Fruit fly (Drosophila melanogaster) whole organism, adult: Measurements from ENCODE around the gene CG16779.

Experiments used
- CG11617 ChIP-seq: fragments of 200-800 bp; sonication (Bioruptor generic); optimal IDR thresholded peaks from 2 replicates; lab custom pipeline; 2017; ENCODE audit warnings: mild to moderate bottlenecking, missing biosample characterization, missing genetic modification reagents, missing genetic modification characterization
- CG12768 ChIP-seq: fragments of 200-800 bp; sonication (Bioruptor generic); optimal IDR thresholded peaks from 2 replicates; lab custom pipeline; 2017; ENCODE audit warnings: missing biosample characterization, missing genetic modification characterization, mild to moderate bottlenecking, moderate library complexity, missing genetic modification reagents
- CG14711 ChIP-seq: fragments of 200-800 bp; sonication (Bioruptor generic); optimal IDR thresholded peaks from 2 replicates; lab custom pipeline; 2018; ENCODE audit warnings: missing biosample characterization, mild to moderate bottlenecking, missing genetic modification characterization, moderate library complexity
- CG1620 ChIP-seq: fragments of 200-800 bp; sonication (Bioruptor generic); optimal IDR thresholded peaks from 2 replicates; lab custom pipeline; 2016; ENCODE audit warnings: missing biosample characterization, missing genetic modification characterization
- CG33017 ChIP-seq: fragments of 200-800 bp; sonication (Bioruptor generic); optimal IDR thresholded peaks from 2 replicates; lab custom pipeline; 2018; ENCODE audit warnings: missing biosample characterization, mild to moderate bottlenecking, missing genetic modification characterization, moderate library complexity
- CG5204 ChIP-seq: fragments of 200-800 bp; sonication (Bioruptor generic); optimal IDR thresholded peaks from 2 replicates; lab custom pipeline; 2016; ENCODE audit warnings: missing biosample characterization, missing genetic modification characterization
- CG7045 ChIP-seq: fragments of 200-800 bp; sonication (Bioruptor generic); optimal IDR thresholded peaks from 2 replicates; lab custom pipeline; 2017; ENCODE audit warnings: missing biosample characterization, mild to moderate bottlenecking, missing genetic modification characterization
- CG7101 ChIP-seq: fragments of 200-800 bp; sonication (Bioruptor generic); optimal IDR thresholded peaks from 2 replicates; lab custom pipeline; 2018; ENCODE audit warnings: missing biosample characterization, mild to moderate bottlenecking, missing genetic modification characterization, moderate library complexity
- Clk ChIP-seq: fragments of 200-800 bp; sonication (Bioruptor generic); optimal IDR thresholded peaks from 2 replicates; lab custom pipeline; 2017; ENCODE audit warnings: missing biosample characterization, missing genetic modification characterization
- Crg-1 ChIP-seq: fragments of 200-800 bp; sonication (Bioruptor generic); optimal IDR thresholded peaks from 2 replicates; lab custom pipeline; 2016; ENCODE audit warnings: missing biosample characterization, missing genetic modification characterization
- Hr96 ChIP-seq: fragments of 200-800 bp; sonication (Bioruptor generic); optimal IDR thresholded peaks from 2 replicates; lab custom pipeline; 2016; ENCODE audit warnings: missing biosample characterization, missing genetic modification characterization
- Mnt ChIP-seq: fragments of 200-800 bp; sonication (Bioruptor generic); optimal IDR thresholded peaks from 2 replicates; lab custom pipeline; 2016; ENCODE audit warnings: missing biosample characterization, mild to moderate bottlenecking, missing genetic modification characterization
- bab1 ChIP-seq: fragments of 200-800 bp; sonication (Bioruptor generic); optimal IDR thresholded peaks from 3 replicates; lab custom pipeline; 2019; ENCODE audit warnings: missing biosample characterization, mild to moderate bottlenecking, missing genetic modification characterization, moderate library complexity
- cic ChIP-seq: fragments of 200-800 bp; sonication (Bioruptor generic); optimal IDR thresholded peaks from 2 replicates; lab custom pipeline; 2017; ENCODE audit warnings: missing biosample characterization, mild to moderate bottlenecking, missing genetic modification characterization, moderate library complexity
- cnc ChIP-seq, 2 experiments: fragments of >200 bp; optimal IDR thresholded peaks; 2 replicates each; lab custom pipeline; 2017
- kay ChIP-seq: fragments of 200-800 bp; sonication (Bioruptor generic); peaks from one replicate; lab custom pipeline; 2016; ENCODE audit warnings: missing biosample characterization, missing genetic modification characterization, borderline replicate concordance
- ovo ChIP-seq: fragments of 200-800 bp; sonication (Bioruptor generic); optimal IDR thresholded peaks from 2 replicates; lab custom pipeline; 2016; ENCODE audit warnings: missing biosample characterization, missing genetic modification characterization
- pad ChIP-seq: fragments of 200-800 bp; sonication (Bioruptor generic); optimal IDR thresholded peaks from 3 replicates; lab custom pipeline; 2017; ENCODE audit warnings: missing biosample characterization, missing genetic modification characterization, mild to moderate bottlenecking, moderate library complexity, missing genetic modification reagents
- tj ChIP-seq: fragments of 200-800 bp; sonication (Bioruptor generic); optimal IDR thresholded peaks from 3 replicates; lab custom pipeline; 2017; ENCODE audit warnings: missing biosample characterization, mild to moderate bottlenecking, missing genetic modification characterization, moderate library complexity
- toe ChIP-seq: fragments of 200-800 bp; sonication (Bioruptor generic); optimal IDR thresholded peaks from 2 replicates; lab custom pipeline; 2016; ENCODE audit warnings: missing biosample characterization, missing genetic modification characterization

CG16779 gene

DNA sequence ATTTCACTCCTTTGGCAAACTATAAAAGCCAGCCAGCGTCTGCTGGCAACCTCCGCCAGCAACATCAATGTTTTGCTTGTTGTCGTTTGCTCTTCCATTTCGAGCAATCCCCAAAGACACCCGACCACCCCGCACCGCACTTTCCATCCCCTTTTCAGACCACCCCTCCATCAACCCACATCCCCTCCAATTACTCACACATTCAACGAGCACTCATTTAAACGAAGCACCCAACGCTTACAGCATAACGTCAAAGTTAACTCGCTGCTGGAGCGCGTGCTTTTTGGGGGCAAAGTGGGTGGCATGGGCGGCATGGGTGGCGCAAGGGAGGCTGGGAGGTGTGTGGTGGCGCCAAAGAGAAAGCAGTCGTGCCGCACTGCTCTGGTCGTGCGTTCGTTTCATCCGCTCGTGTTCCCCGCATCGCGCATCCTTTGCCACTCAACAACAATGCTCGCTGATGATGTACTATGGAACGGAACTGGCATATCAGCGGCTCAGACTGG is 2.4 kb downstream of the CG16779 start:
- peak; percentile 13 for TF ChIP-seq cic (GFP tag; lab: Kevin White, UChicago)
- no peak for TF ChIP-seq cnc (optimal IDR thresholded peaks at IDR 0.05; lab: Kevin White, UChicago)

DNA sequence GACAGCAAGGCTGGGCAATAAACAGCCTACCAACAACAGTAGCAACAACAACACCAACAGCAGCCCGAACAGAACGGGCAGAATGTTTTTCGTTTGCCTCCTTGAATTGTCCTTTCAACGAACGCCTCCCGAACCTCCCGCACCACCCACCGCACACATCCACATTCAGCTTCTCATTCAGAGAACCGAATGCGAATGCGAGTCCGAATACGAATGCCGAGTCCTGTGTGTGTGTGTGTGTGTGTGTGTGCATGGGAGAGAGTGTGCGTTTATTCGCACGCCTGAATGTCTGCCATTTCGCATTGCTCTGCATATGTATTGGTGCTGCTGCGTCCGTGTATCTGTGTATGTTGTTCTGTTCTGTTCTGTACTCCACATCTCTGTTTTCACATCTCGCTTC is 5.0 kb downstream of the CG16779 start:
- TF ChIP-seq cic (GFP tag; lab: Kevin White, UChicago) (no peak), CG12768 (GFP tag; lab: Kevin White, UChicago) (no peak), CG7045 (no peak), bab1 (GFP tag; lab: Kevin White, UChicago) (no peak), CG33017 (no peak), CG11617 (GFP tag; lab: Kevin White, UChicago) (no peak), toe (no peak), Mnt (GFP tag; lab: Kevin White, UChicago) (no peak), tj (no peak), cnc (optimal IDR thresholded peaks at IDR 0.05; lab: Kevin White, UChicago) (no peak), CG14711 (no peak), Crg-1 (GFP tag; lab: Kevin White, UChicago) (no peak), pad (no peak), CG5204 (GFP tag; lab: Kevin White, UChicago) (no peak)

DNA sequence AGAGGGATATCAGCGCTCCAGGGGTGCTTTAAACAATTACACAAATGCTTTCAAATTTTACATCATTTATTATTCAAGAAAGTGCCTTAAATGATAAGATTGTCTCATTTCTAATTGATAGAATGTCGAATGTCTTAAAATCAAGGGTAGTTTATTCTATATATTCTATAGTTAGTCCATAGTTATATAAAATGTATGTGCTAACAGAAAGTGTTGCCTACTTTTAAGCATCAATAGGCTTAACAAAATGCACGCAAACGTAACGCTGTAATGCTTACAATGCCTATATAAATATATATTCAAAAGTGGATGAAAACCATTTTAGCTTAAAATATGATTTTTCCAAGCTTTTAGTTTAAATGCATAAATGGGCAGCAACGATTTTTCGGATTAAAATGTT is 5.5 kb downstream of the CG16779 start:
- TF ChIP-seq toe, result no peak
- no peak for TF ChIP-seq tj
- TF ChIP-seq pad, result no peak
- no peak for TF ChIP-seq CG12768 (GFP tag; lab: Kevin White, UChicago)
- no peak for TF ChIP-seq CG5204 (GFP tag; lab: Kevin White, UChicago)
- TF ChIP-seq CG7045, result no peak
- TF ChIP-seq kay, result no peak
- no peak for TF ChIP-seq CG14711
- TF ChIP-seq CG7101 (tag; lab: Kevin White, UChicago), result no peak
- TF ChIP-seq Mnt (GFP tag; lab: Kevin White, UChicago), result no peak
- TF ChIP-seq CG33017, result no peak
- no peak for TF ChIP-seq bab1 (GFP tag; lab: Kevin White, UChicago)

- TF ChIP-seq CG1620 (no peak), CG12768 (GFP tag; lab: Kevin White, UChicago) (no peak), Crg-1 (GFP tag; lab: Kevin White, UChicago) (no peak), ovo (GFP tag; lab: Kevin White, UChicago) (no peak), CG11617 (GFP tag; lab: Kevin White, UChicago) (no peak), kay (no peak), cic (GFP tag; lab: Kevin White, UChicago) (no peak)
Measured at dm6 chr3R:9487561-9487960, 5.9 kb downstream of the CG16779 start.

- peak; percentile 2 for TF ChIP-seq CG14711
- no peak for TF ChIP-seq Clk (GFP tag; lab: Kevin White, UChicago)
Measured at dm6 chr3R:9480396-9480795, 13.1 kb downstream of the CG16779 start.

DNA sequence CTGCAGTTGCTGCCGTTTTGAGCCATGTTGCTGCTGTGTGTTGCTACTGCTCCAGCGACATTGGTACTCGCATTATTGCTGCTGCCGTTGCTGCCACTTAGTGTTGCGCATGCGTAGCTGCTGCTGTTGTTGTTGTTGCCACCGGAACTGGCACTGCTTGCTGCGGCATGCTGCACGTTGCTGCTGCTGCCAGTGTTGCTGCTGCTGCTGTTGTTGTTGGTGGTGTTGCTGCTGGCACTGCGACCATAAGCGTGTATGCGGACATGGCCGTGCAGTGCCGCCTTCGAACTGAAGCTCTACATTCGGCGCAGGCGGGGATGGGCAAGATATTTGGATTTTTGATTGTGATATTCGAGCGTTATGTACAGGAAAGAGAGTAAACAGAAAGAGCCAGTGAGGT is 25.4 kb downstream of the CG16779 start:
- no peak for TF ChIP-seq ovo (GFP tag; lab: Kevin White, UChicago)
- TF ChIP-seq CG33017, result no peak
- TF ChIP-seq bab1 (GFP tag; lab: Kevin White, UChicago), result no peak

DNA sequence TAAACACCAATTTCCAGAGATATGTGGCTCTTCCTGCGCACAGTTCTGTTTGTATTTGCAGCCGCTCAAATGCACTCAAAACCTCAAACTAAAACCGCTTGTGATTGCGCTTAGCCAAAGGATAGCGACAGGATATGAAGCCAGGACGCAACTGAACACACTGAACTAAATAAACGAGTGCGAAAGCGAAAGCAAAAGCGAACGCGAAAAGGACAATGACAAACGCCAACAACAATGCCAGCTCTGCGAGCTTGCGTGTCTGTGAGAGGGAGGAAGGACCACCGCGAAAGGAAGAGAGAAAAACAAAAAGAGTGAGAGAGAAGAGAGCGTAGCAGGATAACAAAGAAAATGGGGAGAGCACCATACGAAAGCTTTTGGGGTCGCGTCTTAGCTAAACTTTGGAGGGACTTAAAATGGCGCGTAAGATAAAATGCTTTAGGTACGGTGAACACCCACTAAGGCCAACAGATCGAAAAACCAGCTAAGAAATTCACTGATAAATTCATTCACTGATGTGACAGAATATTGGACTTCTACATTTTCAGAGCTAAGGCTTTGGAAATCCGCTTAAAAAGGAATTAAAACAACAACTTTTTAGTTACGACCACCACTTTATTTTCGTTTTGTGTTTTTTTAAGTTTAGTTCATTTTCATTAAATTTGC is 32.9 kb downstream of the CG16779 start, which contains the start of gene GstZ2:
TSS of gene GstZ2 (minus strand) at position 165 of the 663 bp plus-strand sequence.
- TF ChIP-seq CG14711 (no peak), bab1 (GFP tag; lab: Kevin White, UChicago) (no peak), toe (no peak), kay (no peak), Hr96 (GFP tag; lab: Kevin White, UChicago) (no peak), tj (no peak), CG11617 (GFP tag; lab: Kevin White, UChicago) (no peak), CG1620 (no peak), Mnt (GFP tag; lab: Kevin White, UChicago) (no peak), Crg-1 (GFP tag; lab: Kevin White, UChicago) (no peak), cnc (optimal IDR thresholded peaks at IDR 0.05; lab: Kevin White, UChicago) (no peak), Clk (GFP tag; lab: Kevin White, UChicago) (no peak), cic (GFP tag; lab: Kevin White, UChicago) (no peak), CG5204 (GFP tag; lab: Kevin White, UChicago) (no peak)
